Worm (Caenorhabditis elegans) whole organism, early embryonic: ENCODE data around the gene W08G11.5.

Source experiments
- F13C5.2 ChIP-seq: sonication (generic microtip); optimal IDR thresholded peaks from 2 replicates; lab custom pipeline; 2017; ENCODE audit warnings: mild to moderate bottlenecking, missing genetic modification characterization, inconsistent platforms, missing compliant biosample characterization
- aly-1 ChIP-seq: sonication (generic microtip); optimal IDR thresholded peaks from 2 replicates; lab custom pipeline; 2016; ENCODE audit warnings: missing genetic modification characterization, missing compliant biosample characterization
- ama-1 ChIP-seq: fragments of 150-350 bp; optimal IDR thresholded peaks from 2 replicates; lab custom pipeline; 2014
- ceh-36 ChIP-seq: sonication (generic microtip); optimal IDR thresholded peaks from 2 replicates; lab custom pipeline; 2016; ENCODE audit warnings: missing genetic modification characterization, inconsistent platforms, missing compliant biosample characterization
- flt-1 ChIP-seq: fragments of 200-800 bp; sonication (Bioruptor generic); IDR thresholded peaks from 2 replicates; pipeline ENCODE4 v1.3.6; 2022; ENCODE audit warnings: missing genetic modification characterization, missing compliant biosample characterization
- hmbx-1 ChIP-seq: sonication (generic microtip); optimal IDR thresholded peaks from 2 replicates; lab custom pipeline; 2016; ENCODE audit warnings: mild to moderate bottlenecking, missing genetic modification characterization, missing compliant biosample characterization
- hnd-1 ChIP-seq: sonication (generic microtip); optimal IDR thresholded peaks from 2 replicates; lab custom pipeline; 2016; ENCODE audit warnings: missing genetic modification characterization, missing compliant biosample characterization
- pes-1 ChIP-seq: fragments of 200-800 bp; sonication (Bioruptor generic); IDR thresholded peaks from 2 replicates; pipeline ENCODE4 v1.3.6; 2022; ENCODE audit warnings: missing genetic modification reagents, missing genetic modification characterization, missing compliant biosample characterization
- scrt-1 ChIP-seq: fragments of 200-800 bp; sonication (Bioruptor generic); IDR thresholded peaks from 2 replicates; pipeline ENCODE4 v1.3.6; 2022; ENCODE audit warnings: missing genetic modification characterization, missing compliant biosample characterization
- sea-1 ChIP-seq: fragments of 200-800 bp; sonication (Bioruptor generic); conservative IDR thresholded peaks from 2 replicates; pipeline ENCODE4 v1.3.6; 2022; ENCODE audit warnings: missing genetic modification characterization, missing compliant biosample characterization
- tbx-11 ChIP-seq: fragments of 200-800 bp; sonication (Bioruptor generic); IDR thresholded peaks from 2 replicates; pipeline ENCODE4 v1.3.6; 2022; ENCODE audit warnings: missing genetic modification characterization, missing compliant biosample characterization
- tbx-37 ChIP-seq: fragments of 200-800 bp; sonication (Bioruptor generic); conservative IDR thresholded peaks from 2 replicates; pipeline ENCODE4 v1.3.6; 2022; ENCODE audit warnings: missing genetic modification reagents, missing genetic modification characterization, missing compliant biosample characterization
- tra-4 ChIP-seq: sonication (generic microtip); optimal IDR thresholded peaks from 2 replicates; lab custom pipeline; 2017; ENCODE audit warnings: missing genetic modification characterization, missing compliant biosample characterization

DNA sequence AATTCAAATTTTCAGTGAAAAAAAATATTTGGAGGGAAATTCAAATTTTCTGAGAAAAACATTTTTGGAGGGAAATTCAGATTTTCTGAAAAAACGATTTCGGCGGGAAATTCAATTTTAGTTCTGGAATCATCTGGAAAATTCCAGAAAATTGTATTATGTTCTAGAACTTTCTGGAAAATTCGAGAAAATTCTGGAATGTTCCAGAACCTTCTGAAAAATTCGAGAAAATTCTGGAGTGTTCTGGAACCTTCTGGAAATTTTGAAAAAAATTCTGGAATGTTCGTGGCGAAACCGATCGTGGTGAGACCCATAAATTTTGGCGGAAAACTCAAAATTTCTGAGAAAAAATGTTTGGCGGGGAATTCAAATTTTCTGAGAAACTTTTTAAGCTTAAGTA is 24.2 kb downstream of the W08G11.5 start:
- TF ChIP-seq ama-1 (lab: Kevin White, UChicago) (no peak), hmbx-1 (tag; lab: Kevin White, UChicago) (no peak), flt-1 (no peak), hnd-1 (no peak), ceh-36 (tag; lab: Kevin White, UChicago) (no peak), F13C5.2 (tag; lab: Kevin White, UChicago) (no peak), pes-1 (no peak), tbx-37 (GFP tag; lab: Robert Waterston, UW) (no peak), scrt-1 (GFP tag; lab: Robert Waterston, UW) (no peak), tra-4 (no peak), aly-1 (tag; lab: Kevin White, UChicago) (no peak), tbx-11 (GFP tag; lab: Robert Waterston, UW) (no peak), sea-1 (GFP tag; lab: Robert Waterston, UW) (no peak)
